Worm (Caenorhabditis elegans): ENCODE results near the gene cdo-1.

Gene cdo-1

ce11 chrX:827502-827901, 35.9 kb downstream of the cdo-1 start:
- TF ChIP-seq daf-16 (GFP tag; optimal IDR thresholded peaks at IDR 0.05), result no peak
- TF ChIP-seq daf-16 (tag; optimal IDR thresholded peaks at IDR 0.05), result peak; percentile 52
- no peak for TF ChIP-seq nhr-102 (tag; optimal IDR thresholded peaks at IDR 0.05)
- TF ChIP-seq jun-1 (tag; optimal IDR thresholded peaks at IDR 0.05), result peak; percentile 22
- peak in 1 of 2 experiments; percentile 97 for TF ChIP-seq unc-62 (GFP tag; optimal IDR thresholded peaks at IDR 0.05 in 1 of 2)
- no peak for TF ChIP-seq unc-62 (tag; optimal IDR thresholded peaks at IDR 0.05)
- peak; percentile 63 for TF ChIP-seq mep-1 (tag; optimal IDR thresholded peaks at IDR 0.05)
- TF ChIP-seq hif-1 (tag; optimal IDR thresholded peaks at IDR 0.05), result peak in 1 of 2 experiments; percentile 45
- peak; percentile 69; the same call in 1 of the 2 replicates for TF ChIP-seq hmg-1.1 (GFP tag; IDR thresholded peaks at IDR 0.05)
- TF ChIP-seq zfp-2 (tag; optimal IDR thresholded peaks at IDR 0.05), result no peak
- no peak for TF ChIP-seq lin-15B (tag; optimal IDR thresholded peaks at IDR 0.05)
- no peak for TF ChIP-seq zip-2 (tag; optimal IDR thresholded peaks at IDR 0.05)
- no peak for TF ChIP-seq ama-1 (optimal IDR thresholded peaks at IDR 0.05)
- peak; percentile 89 for TF ChIP-seq fkh-10 (GFP tag; optimal IDR thresholded peaks at IDR 0.05)
- TF ChIP-seq nhr-11 (tag; optimal IDR thresholded peaks at IDR 0.05), result peak; percentile 82
- TF ChIP-seq nhr-28 (tag; optimal IDR thresholded peaks at IDR 0.05), result peak; percentile 91
- TF ChIP-seq hlh-30 (tag; optimal IDR thresholded peaks at IDR 0.05; ENCODE audit: insufficient read depth), result peak; percentile 82
- peak; percentile 27 for TF ChIP-seq nhr-48 (tag; optimal IDR thresholded peaks at IDR 0.05)
- peak; percentile 3 for TF ChIP-seq F37D6.2 (tag; optimal IDR thresholded peaks at IDR 0.05)
- TF ChIP-seq rbr-2 (tag; optimal IDR thresholded peaks at IDR 0.05), result peak; percentile 76
- TF ChIP-seq Y48G9A.11 (GFP tag; IDR thresholded peaks at IDR 0.05), result no peak
- no peak for TF ChIP-seq nhr-237 (tag; optimal IDR thresholded peaks at IDR 0.05)
- peak; percentile 76 for TF ChIP-seq mxl-3 (GFP tag; optimal IDR thresholded peaks at IDR 0.05)
- peak; percentile 85 for TF ChIP-seq nhr-25 (tag; optimal IDR thresholded peaks at IDR 0.05; ENCODE audit: borderline replicate concordance, insufficient read depth)
- no peak for TF ChIP-seq ZK337.2 (GFP tag; IDR thresholded peaks at IDR 0.05)
- peak; percentile 38; the same call in 1 of the 2 replicates for TF ChIP-seq dmd-6 (GFP tag; IDR thresholded peaks at IDR 0.05)
- peak; percentile 52 for TF ChIP-seq dve-1 (tag; optimal IDR thresholded peaks at IDR 0.05; ENCODE audit: insufficient read depth)
- TF ChIP-seq ces-1 (GFP tag; optimal IDR thresholded peaks at IDR 0.05), result peak; percentile 46
- peak; percentile 75 for TF ChIP-seq mes-2 (tag; optimal IDR thresholded peaks at IDR 0.05; ENCODE audit: poor library complexity, severe bottlenecking)
- TF ChIP-seq zag-1 (tag; optimal IDR thresholded peaks at IDR 0.05), result no peak
- peak; percentile 33 for TF ChIP-seq nhr-77 (tag; optimal IDR thresholded peaks at IDR 0.05)
- TF ChIP-seq ztf-11 (tag; optimal IDR thresholded peaks at IDR 0.05), result no peak
- peak; percentile 60 to 87 for TF ChIP-seq mdl-1 (tag; optimal IDR thresholded peaks at IDR 0.05)
- TF ChIP-seq spr-1 (tag; optimal IDR thresholded peaks at IDR 0.05), result no peak
- TF ChIP-seq hlh-11 (tag; optimal IDR thresholded peaks at IDR 0.05), result peak; percentile 55
- no peak for TF ChIP-seq dmd-9 (GFP tag; IDR thresholded peaks at IDR 0.05)
- TF ChIP-seq ctbp-1 (GFP tag; IDR thresholded peaks at IDR 0.05), result peak; percentile 82
- TF ChIP-seq pha-4 (GFP tag; IDR thresholded peaks at IDR 0.05), result no peak
- peak; percentile 90 for TF ChIP-seq pha-4 (tag; optimal IDR thresholded peaks at IDR 0.05)
- peak; percentile 21 for TF ChIP-seq ztf-7 (tag; optimal IDR thresholded peaks at IDR 0.05)
- peak in 1 of 2 experiments; percentile 71 for TF ChIP-seq lsy-2 (tag; optimal IDR thresholded peaks at IDR 0.05)
- TF ChIP-seq nhr-6 (tag; optimal IDR thresholded peaks at IDR 0.05), result peak; percentile 59

- TF ChIP-seq hmg-1.1 (GFP tag; IDR thresholded peaks at IDR 0.05), result peak; percentile 63
- TF ChIP-seq Y75B8A.6 (GFP tag; IDR thresholded peaks at IDR 0.05), result no peak
- TF ChIP-seq daf-12 (tag; optimal IDR thresholded peaks at IDR 0.05), result no peak
- no peak for TF ChIP-seq mdt-29 (GFP tag; IDR thresholded peaks at IDR 0.05)
- TF ChIP-seq mes-2 (tag; optimal IDR thresholded peaks at IDR 0.05; ENCODE audit: poor library complexity, severe bottlenecking), result peak; percentile 42
- TF ChIP-seq mxl-2 (GFP tag; conservative IDR thresholded peaks at IDR 0.05), result no peak
- TF ChIP-seq unc-130 (GFP tag; optimal IDR thresholded peaks at IDR 0.05), result no peak
- TF ChIP-seq aly-2 (tag; optimal IDR thresholded peaks at IDR 0.05), result no peak
- TF ChIP-seq F37D6.2 (tag; optimal IDR thresholded peaks at IDR 0.05), result no peak
- TF ChIP-seq ceh-44 (GFP tag; IDR thresholded peaks at IDR 0.05), result no peak
- no peak for TF ChIP-seq set-16 (GFP tag; IDR thresholded peaks at IDR 0.05)
- peak in 1 of 2 experiments; percentile 31 for TF ChIP-seq mdl-1 (tag; optimal IDR thresholded peaks at IDR 0.05)
- no peak for TF ChIP-seq zip-11 (GFP tag; IDR thresholded peaks at IDR 0.05)
- no peak for TF ChIP-seq daf-16 (GFP tag; optimal IDR thresholded peaks at IDR 0.05)
- TF ChIP-seq daf-16 (tag; optimal IDR thresholded peaks at IDR 0.05), result peak; percentile 52
- TF ChIP-seq spr-3 (GFP tag; optimal IDR thresholded peaks at IDR 0.05), result no peak
- no peak for TF ChIP-seq ceh-82 (tag; optimal IDR thresholded peaks at IDR 0.05)
Measured at ce11 chrX:825924-826323, 37.5 kb downstream of the cdo-1 start.

Data from whole organism, L4 larva.